Worm (Caenorhabditis elegans) whole organism, L4 larva: ENCODE measurements around the gene srbc-44.

ENCODE experiments used
- mdt-29 ChIP-seq: fragments of 200-800 bp; sonication (Bioruptor generic); IDR thresholded peaks from 2 replicates; pipeline ENCODE4 v1.3.6; 2022; ENCODE audit warnings: missing genetic modification reagents, missing genetic modification characterization, missing compliant biosample characterization
- mxl-2 ChIP-seq: fragments of 200-800 bp; sonication (Bioruptor generic); conservative IDR thresholded peaks from 2 replicates; pipeline ENCODE4 v1.3.6; 2022; ENCODE audit warnings: missing genetic modification reagents, missing genetic modification characterization, missing compliant biosample characterization
- skn-1 ChIP-seq: fragments of 150-350 bp; optimal IDR thresholded peaks from 2 replicates; lab custom pipeline; 2014; ENCODE audit warnings: missing biosample characterization, missing genetic modification characterization
- snpc-4 ChIP-seq: fragments of 150-350 bp; optimal IDR thresholded peaks from 2 replicates; lab custom pipeline; 2014; ENCODE audit warnings: missing biosample characterization, missing genetic modification characterization
- unc-62 ChIP-seq, 3 experiments: fragments of 150-350 bp in 1 of 3; sonication (generic microtip); optimal IDR thresholded peaks in 2 of 3; peaks in 1 of 3; 1 replicate in 1 of 3; 2 replicates in 2 of 3; lab custom pipeline; 2014 to 2017; ENCODE audit warnings: missing biosample characterization in 3 of 3, missing genetic modification characterization in 3 of 3, missing genetic modification reagents in 3 of 3, missing genotype in 1 of 3

- TF ChIP-seq unc-62 (GFP tag; optimal IDR thresholded peaks at IDR 0.05 in 1 of 2; lab: Kevin White, UChicago), result no peak
- TF ChIP-seq unc-62 (tag; optimal IDR thresholded peaks at IDR 0.05; lab: Kevin White, UChicago), result no peak
- no peak for TF ChIP-seq mxl-2 (GFP tag; lab: Robert Waterston, UW)
- no peak for TF ChIP-seq mdt-29
- TF ChIP-seq skn-1 (tag; lab: Kevin White, UChicago), result no peak
- no peak for TF ChIP-seq snpc-4 (tag; lab: Kevin White, UChicago)
These were observed 15.1 kb downstream of the srbc-44 start, which contains the start of gene ZC455.1 for ce11 chrV:12773222-12773621.
